Worm (Caenorhabditis elegans) whole organism, late embryonic: ENCODE results near the gene str-220.
A peak's percentile ranks its signal among the peaks of the same experiment; 100 is the strongest.

Experiments used
- C38D4.7 ChIP-seq: fragments of 200-800 bp; sonication (Bioruptor generic); optimal IDR thresholded peaks from 2 replicates; lab custom pipeline; 2018; ENCODE audit warnings: mild to moderate bottlenecking, missing genetic modification characterization, moderate library complexity, missing compliant biosample characterization
- K02D7.2 ChIP-seq: sonication (generic microtip); optimal IDR thresholded peaks from 2 replicates; lab custom pipeline; 2017; ENCODE audit warnings: mild to moderate bottlenecking, missing genetic modification characterization, missing compliant biosample characterization
- K09A11.1 ChIP-seq: sonication (generic microtip); optimal IDR thresholded peaks from 2 replicates; lab custom pipeline; 2017; ENCODE audit warnings: antibody characterized with exemption, mild to moderate bottlenecking, missing genetic modification characterization, missing compliant biosample characterization; ENCODE audit not compliant: insufficient read depth
- ama-1 ChIP-seq: fragments of 150-350 bp; optimal IDR thresholded peaks from 2 replicates; lab custom pipeline; 2014
- ceh-14 ChIP-seq: sonication (generic microtip); optimal IDR thresholded peaks from 2 replicates; lab custom pipeline; 2016; ENCODE audit warnings: missing genotype, missing genetic modification characterization, missing compliant biosample characterization
- ceh-19 ChIP-seq: fragments of 200-800 bp; sonication (Bioruptor generic); optimal IDR thresholded peaks from 2 replicates; lab custom pipeline; 2018; ENCODE audit warnings: mild to moderate bottlenecking, missing genetic modification characterization, missing compliant biosample characterization
- ceh-2 ChIP-seq: sonication (generic microtip); optimal IDR thresholded peaks from 2 replicates; lab custom pipeline; 2016; ENCODE audit warnings: missing genotype, missing genetic modification characterization, missing compliant biosample characterization
- ceh-24 ChIP-seq: sonication (generic microtip); optimal IDR thresholded peaks from 2 replicates; lab custom pipeline; 2016; ENCODE audit warnings: mild to moderate bottlenecking, missing genetic modification characterization, missing compliant biosample characterization
- ceh-30 ChIP-seq: fragments of 150-350 bp; optimal IDR thresholded peaks from 2 replicates; lab custom pipeline; 2014; ENCODE audit warnings: missing biosample characterization, missing genetic modification characterization
- ceh-31 ChIP-seq: sonication (generic microtip); optimal IDR thresholded peaks from 2 replicates; lab custom pipeline; 2016; ENCODE audit warnings: missing genetic modification characterization, missing compliant biosample characterization
- ceh-34 ChIP-seq: sonication (generic microtip); optimal IDR thresholded peaks from 2 replicates; lab custom pipeline; 2016; ENCODE audit warnings: mild to moderate bottlenecking, missing genetic modification characterization, missing compliant biosample characterization
- ceh-45 ChIP-seq: fragments of 200-800 bp; sonication (Bioruptor generic); IDR thresholded peaks from 2 replicates; pipeline ENCODE4 v1.3.6; 2022; ENCODE audit warnings: missing genetic modification reagents, missing genetic modification characterization, missing compliant biosample characterization
- ceh-48 ChIP-seq: sonication (generic microtip); optimal IDR thresholded peaks from 2 replicates; lab custom pipeline; 2016; ENCODE audit warnings: missing genetic modification characterization, inconsistent platforms, missing compliant biosample characterization
- dmd-4 ChIP-seq: sonication (generic microtip); optimal IDR thresholded peaks from 2 replicates; lab custom pipeline; 2016; ENCODE audit warnings: borderline replicate concordance, missing genetic modification characterization, missing compliant biosample characterization
- elt-2 ChIP-seq: sonication (generic microtip); optimal IDR thresholded peaks from 2 replicates; lab custom pipeline; 2016; ENCODE audit warnings: missing genetic modification reagents, missing genetic modification characterization, missing compliant biosample characterization
- elt-4 ChIP-seq: sonication (generic microtip); optimal IDR thresholded peaks from 2 replicates; lab custom pipeline; 2016; ENCODE audit warnings: missing genetic modification characterization, missing compliant biosample characterization
- eyg-1 ChIP-seq: sonication (generic microtip); optimal IDR thresholded peaks from 2 replicates; lab custom pipeline; 2016; ENCODE audit warnings: missing genotype, missing genetic modification characterization, missing compliant biosample characterization
- fax-1 ChIP-seq: sonication (generic microtip); optimal IDR thresholded peaks from 2 replicates; lab custom pipeline; 2016; ENCODE audit warnings: missing genotype, missing genetic modification characterization, missing compliant biosample characterization
- fkh-10 ChIP-seq: fragments of 150-350 bp; optimal IDR thresholded peaks from 2 replicates; lab custom pipeline; 2014; ENCODE audit warnings: missing biosample characterization, missing genetic modification reagents, missing genetic modification characterization
- fkh-6 ChIP-seq: sonication (generic microtip); optimal IDR thresholded peaks from 2 replicates; lab custom pipeline; 2016; ENCODE audit warnings: missing genetic modification characterization, missing compliant biosample characterization
- hlh-30 ChIP-seq: sonication (generic microtip); optimal IDR thresholded peaks from 2 replicates; lab custom pipeline; 2017; ENCODE audit warnings: antibody characterized with exemption, missing genetic modification characterization, missing compliant biosample characterization; ENCODE audit not compliant: insufficient read depth
- lin-11 ChIP-seq: fragments of 200-800 bp; sonication (Bioruptor generic); optimal IDR thresholded peaks from 2 replicates; lab custom pipeline; 2018; ENCODE audit warnings: mild to moderate bottlenecking, missing genetic modification characterization, missing compliant biosample characterization
- madf-2 ChIP-seq: sonication (generic microtip); optimal IDR thresholded peaks from 2 replicates; lab custom pipeline; 2017; ENCODE audit warnings: missing genetic modification characterization, missing compliant biosample characterization
- nfya-1 ChIP-seq: sonication (generic microtip); optimal IDR thresholded peaks from 2 replicates; lab custom pipeline; 2017; ENCODE audit warnings: missing genetic modification characterization, mild to moderate bottlenecking, missing compliant biosample characterization, antibody characterized with exemption, moderate library complexity
- nhr-11 ChIP-seq: fragments of 150-350 bp; optimal IDR thresholded peaks from 2 replicates; lab custom pipeline; 2014; ENCODE audit warnings: missing biosample characterization, missing genetic modification characterization
- nhr-232 ChIP-seq: sonication (generic microtip); optimal IDR thresholded peaks from 2 replicates; lab custom pipeline; 2016; ENCODE audit warnings: missing genetic modification characterization, missing compliant biosample characterization
- npax-4 ChIP-seq: sonication (generic microtip); optimal IDR thresholded peaks from 2 replicates; lab custom pipeline; 2016; ENCODE audit warnings: missing genetic modification characterization, missing compliant biosample characterization
- pag-3 ChIP-seq: sonication (generic microtip); optimal IDR thresholded peaks from 2 replicates; lab custom pipeline; 2016; ENCODE audit warnings: missing compliant biosample characterization, missing genetic modification characterization, borderline replicate concordance
- pax-1 ChIP-seq: fragments of 150-350 bp; optimal IDR thresholded peaks from 2 replicates; lab custom pipeline; 2014; ENCODE audit warnings: missing biosample characterization, missing genetic modification characterization
- pha-2 ChIP-seq: sonication (generic microtip); optimal IDR thresholded peaks from 2 replicates; lab custom pipeline; 2017; ENCODE audit warnings: mild to moderate bottlenecking, missing genetic modification characterization, missing compliant biosample characterization
- sox-2 ChIP-seq: fragments of 200-800 bp; sonication (Bioruptor generic); IDR thresholded peaks from 2 replicates; pipeline ENCODE4 v1.3.6; 2022; ENCODE audit warnings: missing genetic modification reagents, missing genetic modification characterization, missing compliant biosample characterization
- tbx-2 ChIP-seq: sonication (generic microtip); optimal IDR thresholded peaks from 2 replicates; lab custom pipeline; 2016; ENCODE audit warnings: missing genetic modification characterization, missing compliant biosample characterization
- tbx-7 ChIP-seq: sonication (generic microtip); optimal IDR thresholded peaks from 2 replicates; lab custom pipeline; 2016; ENCODE audit warnings: missing genotype, missing genetic modification characterization, missing compliant biosample characterization
- ttx-3 ChIP-seq: sonication (generic microtip); optimal IDR thresholded peaks from 2 replicates; lab custom pipeline; 2016; ENCODE audit warnings: missing genetic modification reagents, missing genetic modification characterization, missing compliant biosample characterization
- unc-3 ChIP-seq, 2 experiments: fragments of 200-800 bp in 1 of 2; sonication (Bioruptor generic) in 1 of 2; sonication (generic microtip) in 1 of 2; conservative IDR thresholded peaks in 1 of 2; optimal IDR thresholded peaks in 1 of 2; 2 replicates each; pipeline versions ENCODE4 v1.3.6 to Lab custom; 2016 to 2022; ENCODE audit warnings: missing compliant biosample characterization in 2 of 2, missing genetic modification characterization in 2 of 2, missing genetic modification reagents in 1 of 2
- unc-42 ChIP-seq: sonication (generic microtip); optimal IDR thresholded peaks from 2 replicates; lab custom pipeline; 2016; ENCODE audit warnings: missing genotype, missing genetic modification characterization, missing compliant biosample characterization
- unc-55 ChIP-seq: sonication (generic microtip); optimal IDR thresholded peaks from 2 replicates; lab custom pipeline; 2017; ENCODE audit warnings: missing biosample characterization, missing genetic modification reagents, missing genetic modification characterization
- unc-86 ChIP-seq: sonication (generic microtip); optimal IDR thresholded peaks from 2 replicates; lab custom pipeline; 2016; ENCODE audit warnings: missing genetic modification characterization, missing compliant biosample characterization
- zip-5 ChIP-seq: sonication (generic microtip); optimal IDR thresholded peaks from 2 replicates; lab custom pipeline; 2016; ENCODE audit warnings: missing genetic modification characterization, missing compliant biosample characterization
- ztf-16 ChIP-seq: sonication (generic microtip); optimal IDR thresholded peaks from 2 replicates; lab custom pipeline; 2017; ENCODE audit warnings: missing genetic modification characterization, missing compliant biosample characterization

str-220 gene

DNA sequence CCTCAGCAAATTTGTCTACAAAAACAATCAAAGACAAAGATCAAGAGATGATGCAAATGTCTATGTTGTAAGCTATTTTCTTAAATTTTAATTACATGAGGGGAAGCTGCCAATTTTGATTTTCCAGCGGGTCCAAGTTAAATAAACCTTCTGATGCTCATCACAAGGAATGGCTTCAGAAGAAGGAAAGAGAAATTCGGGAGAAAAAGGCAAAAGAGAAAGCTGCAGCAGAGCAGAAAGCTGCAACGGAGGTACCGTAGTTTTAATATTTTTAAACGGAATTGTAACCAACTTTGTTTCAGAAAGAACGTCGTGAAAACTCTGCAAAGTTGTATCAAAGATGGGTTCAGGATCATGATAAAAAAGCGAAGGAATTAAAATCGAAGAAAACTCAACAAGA lies 13.0 kb downstream of the str-220 start:
- no peak for TF ChIP-seq lin-11
- no peak for TF ChIP-seq C38D4.7 (GFP tag; lab: Kevin White, UChicago)
- TF ChIP-seq dmd-4 (tag; lab: Kevin White, UChicago), result no peak
- TF ChIP-seq K09A11.1 (tag; lab: Kevin White, UChicago), result no peak
- no peak for TF ChIP-seq ceh-19 (GFP tag; lab: Kevin White, UChicago)
- TF ChIP-seq ceh-34, result no peak
- no peak for TF ChIP-seq ceh-48
- TF ChIP-seq ceh-30, result no peak
- no peak for TF ChIP-seq sox-2
- TF ChIP-seq hlh-30 (tag; lab: Kevin White, UChicago), result no peak
- no peak for TF ChIP-seq ceh-14
- no peak for TF ChIP-seq elt-2 (tag; lab: Kevin White, UChicago)
- no peak for TF ChIP-seq fkh-10 (GFP tag; lab: Kevin White, UChicago)
- no peak for TF ChIP-seq pax-1 (tag; lab: Kevin White, UChicago)
- TF ChIP-seq nhr-11 (tag; lab: Kevin White, UChicago), result no peak
- no peak for TF ChIP-seq zip-5 (tag; lab: Kevin White, UChicago)
- no peak for TF ChIP-seq elt-4 (tag; lab: Kevin White, UChicago)

DNA sequence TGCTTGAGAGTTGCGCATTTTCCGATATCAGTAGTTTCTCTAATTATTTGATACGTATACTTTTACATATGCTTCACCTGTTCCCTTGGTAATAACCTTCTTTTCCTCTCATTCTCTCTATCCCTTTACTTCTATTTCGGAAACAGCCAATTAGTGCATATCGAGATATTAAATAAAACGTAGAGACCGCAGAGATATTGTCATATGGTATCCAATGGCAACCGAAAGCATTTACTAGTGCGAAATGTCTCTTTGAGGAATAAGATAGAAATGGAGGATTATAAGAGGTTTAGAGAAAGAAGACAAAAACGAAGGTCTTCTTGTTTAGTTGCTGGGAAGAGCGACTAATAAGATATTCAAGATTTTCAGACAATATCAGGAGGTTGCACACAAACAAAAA lies 14.8 kb downstream of the str-220 start, which contains the start of gene maph-9:
Gene maph-9 (plus strand): TSS at position 273 of the 400 bp plus-strand sequence.
- TF ChIP-seq ceh-31 (peak; percentile 28), nfya-1 (tag; lab: Kevin White, UChicago) (peak; percentile 44), ttx-3 (no peak), ceh-14 (peak; percentile 30)

DNA sequence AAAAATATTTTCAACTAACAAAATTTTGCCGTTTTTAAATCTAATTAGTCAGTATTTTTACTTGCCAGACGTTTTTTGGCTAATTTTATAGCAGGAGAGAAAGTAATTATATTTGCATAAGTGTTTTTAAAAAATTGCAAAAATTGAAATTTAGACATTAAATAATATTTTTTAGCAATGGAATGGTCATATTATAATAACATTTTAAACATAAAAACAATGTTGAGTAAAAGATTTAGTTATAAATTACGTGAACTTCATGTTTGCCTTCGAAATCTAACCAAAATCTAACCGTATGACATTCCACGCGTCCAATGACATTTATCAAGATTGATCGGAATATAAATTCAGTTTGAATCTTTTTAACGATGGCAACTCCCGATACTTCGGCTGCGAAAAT lies 16.8 kb downstream of the str-220 start, which contains the start of gene C34D4.2:
Gene C34D4.2 (plus strand): TSS at position 301 of the 400 bp plus-strand sequence.
- TF ChIP-seq unc-3 (GFP tag; conservative IDR thresholded peaks at IDR 0.05; lab: Robert Waterston, UW) (no peak), unc-3 (tag; optimal IDR thresholded peaks at IDR 0.05; lab: Kevin White, UChicago) (no peak), tbx-7 (no peak), fkh-6 (tag; lab: Kevin White, UChicago) (no peak), ceh-48 (no peak), nhr-232 (tag; lab: Kevin White, UChicago) (no peak), ceh-31 (no peak), ceh-45 (no peak), lin-11 (no peak), ama-1 (lab: Kevin White, UChicago) (no peak), C38D4.7 (GFP tag; lab: Kevin White, UChicago) (no peak)

DNA sequence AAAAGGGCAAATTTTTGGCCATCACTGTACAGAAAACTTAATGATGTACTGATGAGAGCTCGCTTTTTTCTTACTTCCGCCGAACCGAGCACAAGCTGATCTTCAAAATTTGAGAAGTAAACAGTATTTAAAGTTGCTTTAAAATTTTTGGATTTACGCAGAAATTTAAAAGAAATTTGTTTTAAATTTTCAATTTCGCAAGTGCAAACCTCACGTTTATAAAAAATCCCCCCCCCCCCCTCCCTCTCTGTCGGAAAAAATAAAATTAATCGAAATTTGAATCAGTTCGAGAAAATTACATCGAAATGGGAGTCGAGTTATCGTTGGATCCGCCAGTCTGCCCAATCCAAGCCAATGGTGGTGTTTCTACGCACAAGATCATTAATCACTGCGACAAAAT lies 17.8 kb downstream of the str-220 start, which contains the start of gene C34D4.3:
Gene C34D4.3 (plus strand): TSS at position 301 of the 400 bp plus-strand sequence.
- TF ChIP-seq ceh-48 (no peak), nfya-1 (tag; lab: Kevin White, UChicago) (no peak), unc-86 (tag; lab: Kevin White, UChicago) (no peak), fkh-10 (GFP tag; lab: Kevin White, UChicago) (no peak), pag-3 (tag; lab: Kevin White, UChicago) (no peak), lin-11 (no peak), ttx-3 (no peak), npax-4 (no peak)
- TF ChIP-seq, all 69 proteins: peak for 0

DNA sequence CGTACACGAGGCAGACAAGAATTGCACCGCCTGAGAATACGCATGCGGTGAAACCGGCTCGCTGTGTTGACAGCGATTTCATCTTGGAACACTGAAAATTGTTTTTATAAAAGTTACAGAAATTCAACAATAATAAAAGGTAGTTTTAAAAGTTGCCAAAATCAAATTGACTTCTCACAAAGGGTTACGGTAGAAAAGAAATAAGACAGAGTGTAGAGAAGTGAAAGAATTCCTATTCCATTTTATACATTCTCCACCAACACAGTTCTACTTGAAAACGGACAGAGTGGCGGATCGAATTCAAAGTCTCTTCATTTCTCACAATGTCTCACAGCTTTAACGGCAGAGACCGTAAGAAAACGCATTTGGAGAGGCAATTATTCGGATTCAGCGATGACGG lies 18.7 kb downstream of the str-220 start, which contains the start of gene col-113:
Gene col-113 (minus strand): TSS at position 101 of the 400 bp plus-strand sequence.
- TF ChIP-seq ceh-2 (tag; lab: Kevin White, UChicago) (no peak), tbx-2 (tag; lab: Kevin White, UChicago) (no peak), unc-55 (no peak), elt-2 (tag; lab: Kevin White, UChicago) (no peak), ttx-3 (no peak), ceh-30 (no peak), fkh-6 (tag; lab: Kevin White, UChicago) (no peak), fax-1 (tag; lab: Kevin White, UChicago) (no peak), unc-42 (no peak), K02D7.2 (no peak), dmd-4 (tag; lab: Kevin White, UChicago) (no peak), madf-2 (tag; lab: Kevin White, UChicago) (no peak), ztf-16 (no peak), unc-86 (tag; lab: Kevin White, UChicago) (no peak), nfya-1 (tag; lab: Kevin White, UChicago) (no peak), ceh-24 (tag; lab: Kevin White, UChicago) (no peak), pha-2 (no peak), eyg-1 (tag; lab: Kevin White, UChicago) (no peak)
- TF ChIP-seq, all 69 proteins: peak for 0
